Fruit fly (Drosophila melanogaster) whole organism, wandering third instar larva: ENCODE results near the gene CG33271.

Source experiments
- Dfd ChIP-seq: fragments of >200 bp; optimal IDR thresholded peaks from 2 replicates; lab custom pipeline; 2017; ENCODE audit warnings: missing biosample characterization, missing genetic modification characterization
- Dif ChIP-seq: fragments of 200-275, 200-300 bp; sonication (Bioruptor generic); optimal IDR thresholded peaks from 2 replicates; lab custom pipeline; 2018; ENCODE audit warnings: missing biosample characterization, missing genetic modification characterization; ENCODE audit not compliant: partially characterized antibody
- Hnf4 ChIP-seq: fragments of 200-800 bp; sonication (Bioruptor generic); optimal IDR thresholded peaks from 2 replicates; lab custom pipeline; 2016; ENCODE audit warnings: missing biosample characterization, mild to moderate bottlenecking, missing genetic modification characterization
- Mio ChIP-seq: sonication (Bioruptor generic); optimal IDR thresholded peaks from 2 replicates; lab custom pipeline; 2016; ENCODE audit warnings: missing biosample characterization, missing genetic modification characterization
- Myc ChIP-seq: fragments of >200 bp; optimal IDR thresholded peaks from 2 replicates; lab custom pipeline; 2017
- Sp1 ChIP-seq: fragments of 200-800 bp; sonication (Bioruptor generic); optimal IDR thresholded peaks from 3 replicates; lab custom pipeline; 2019; ENCODE audit warnings: missing biosample characterization, mild to moderate bottlenecking, missing genetic modification characterization, moderate library complexity
- Vsx2 ChIP-seq: fragments of 200-300, 225-300 bp; sonication (Bioruptor generic); optimal IDR thresholded peaks from 2 replicates; lab custom pipeline; 2018; ENCODE audit warnings: missing biosample characterization, missing genetic modification characterization; ENCODE audit not compliant: partially characterized antibody
- br ChIP-seq: fragments of 200-800 bp; sonication (Bioruptor generic); optimal IDR thresholded peaks from 2 replicates; lab custom pipeline; 2016; ENCODE audit warnings: missing biosample characterization, missing genetic modification characterization
- dsf ChIP-seq: sonication (Bioruptor generic); optimal IDR thresholded peaks from 2 replicates; lab custom pipeline; 2016; ENCODE audit warnings: missing biosample characterization, missing genetic modification characterization, borderline replicate concordance
- h ChIP-seq: fragments of 200-800 bp; sonication (Bioruptor generic); optimal IDR thresholded peaks from 3 replicates; lab custom pipeline; 2016; ENCODE audit warnings: missing biosample characterization, mild to moderate bottlenecking, missing genetic modification characterization
- jim ChIP-seq: fragments of 175-275, 200-325 bp; sonication (Bioruptor generic); optimal IDR thresholded peaks from 2 replicates; lab custom pipeline; 2016; ENCODE audit warnings: missing biosample characterization, mild to moderate bottlenecking, missing genetic modification characterization
- lola ChIP-seq: fragments of >200 bp; optimal IDR thresholded peaks from 2 replicates; lab custom pipeline; 2017; ENCODE audit warnings: missing biosample characterization, missing genetic modification characterization
- pan ChIP-seq: fragments of >200 bp; optimal IDR thresholded peaks from 2 replicates; lab custom pipeline; 2017
- usp ChIP-seq: fragments of >200 bp; optimal IDR thresholded peaks from 2 replicates; lab custom pipeline; 2017; ENCODE audit warnings: missing biosample characterization, missing genetic modification characterization

DNA sequence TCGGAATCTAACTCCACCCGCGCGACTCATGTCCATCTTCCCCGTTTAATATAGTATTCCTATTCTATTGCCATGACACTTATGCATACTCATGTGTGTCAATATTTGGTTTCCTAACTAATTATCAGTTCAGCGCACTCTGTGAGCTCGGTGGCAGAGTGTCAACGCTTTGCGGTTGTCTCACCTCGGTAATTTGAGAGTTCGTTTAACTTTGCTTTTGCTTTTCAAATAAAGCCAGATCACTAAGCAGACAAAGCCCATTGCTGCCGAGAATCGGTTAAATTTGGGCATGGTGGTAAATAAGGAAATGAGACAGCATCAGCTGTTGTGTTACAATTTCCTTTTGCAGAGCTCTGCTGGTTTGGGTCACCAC is 37.0 kb downstream of the CG33271 start:
- TF ChIP-seq dsf: no peak
- no peak for TF ChIP-seq Myc
- TF ChIP-seq Dif: no peak
- no peak for TF ChIP-seq br (GFP tag; lab: Kevin White, UChicago)
- no peak for TF ChIP-seq jim (GFP tag; lab: Kevin White, UChicago)
- TF ChIP-seq Vsx2 (GFP tag; lab: Kevin White, UChicago): no peak
- no peak for TF ChIP-seq Dfd (GFP tag; lab: Kevin White, UChicago)
- no peak for TF ChIP-seq pan (lab: Kevin White, UChicago)
- no peak for TF ChIP-seq Sp1 (GFP tag; lab: Kevin White, UChicago)
- no peak for TF ChIP-seq h (GFP tag; lab: Kevin White, UChicago)
- no peak for TF ChIP-seq Mio
- TF ChIP-seq lola (GFP tag; lab: Kevin White, UChicago): no peak
- no peak for TF ChIP-seq usp (GFP tag; lab: Kevin White, UChicago)
- TF ChIP-seq Hnf4 (GFP tag; lab: Kevin White, UChicago): no peak
